Fruit fly (Drosophila melanogaster) whole organism, larva: ENCODE data around the gene CG13239.
A peak's percentile ranks its signal among the peaks of the same experiment; 100 is the strongest.

Experiments
- noc ChIP-seq: fragments of 200-800 bp; sonication (Bioruptor generic); optimal IDR thresholded peaks from 3 replicates; lab custom pipeline; 2019; ENCODE audit warnings: missing biosample characterization, mild to moderate bottlenecking, missing genetic modification characterization, moderate library complexity

CG13239 gene

dm6 chr3L:22860487-22860886 lies at the start of gene CG13239:
CG13239 (plus strand) TSS chr3L:22860787.
- TF ChIP-seq noc (tag; lab: Kevin White, UChicago) = no peak

dm6 chr3L:22820190-22820589 lies 40.4 kb upstream of the CG13239 start:
- TF ChIP-seq noc (tag; lab: Kevin White, UChicago) = no peak

dm6 chr3L:22821377-22821776 lies 39.2 kb upstream of the CG13239 start:
- TF ChIP-seq noc (tag; lab: Kevin White, UChicago) = no peak

dm6 chr3L:22822544-22823175 lies 37.9 kb upstream of the CG13239 start:
- TF ChIP-seq noc (tag; lab: Kevin White, UChicago) = peak; percentile 73

- TF ChIP-seq noc (tag; lab: Kevin White, UChicago) = no peak
These were observed 37.4 kb upstream of the CG13239 start for dm6 chr3L:22823230-22823629.

- peak; percentile 49 for TF ChIP-seq noc (tag; lab: Kevin White, UChicago)
These were observed 35.9 kb upstream of the CG13239 start for dm6 chr3L:22824668-22825192.

- TF ChIP-seq noc (tag; lab: Kevin White, UChicago) = no peak
These were observed 34.4 kb upstream of the CG13239 start for dm6 chr3L:22826236-22826635.

dm6 chr3L:22830132-22830697 lies 30.4 kb upstream of the CG13239 start:
- no peak for TF ChIP-seq noc (tag; lab: Kevin White, UChicago)

- peak; percentile 56 for TF ChIP-seq noc (tag; lab: Kevin White, UChicago)
These were observed 25.2 kb upstream of the CG13239 start, which contains the start of gene jim for dm6 chr3L:22835144-22835964. jim (minus strand) TSS chr3L:22835194.

- no peak for TF ChIP-seq noc (tag; lab: Kevin White, UChicago)
These were observed 23.8 kb upstream of the CG13239 start, which contains the start of the genes CG11226 and CG45428 for dm6 chr3L:22836768-22837167. CG11226 (plus strand) TSS chr3L:22837068. CG45428 (minus strand) TSS chr3L:22837070.

dm6 chr3L:22837651-22838614 lies 22.7 kb upstream of the CG13239 start:
- peak; percentile 74 for TF ChIP-seq noc (tag; lab: Kevin White, UChicago)

dm6 chr3L:22839243-22839642 lies 21.3 kb upstream of the CG13239 start:
- no peak for TF ChIP-seq noc (tag; lab: Kevin White, UChicago)

dm6 chr3L:22839726-22840228 lies 20.8 kb upstream of the CG13239 start:
- no peak for TF ChIP-seq noc (tag; lab: Kevin White, UChicago)

- TF ChIP-seq noc (tag; lab: Kevin White, UChicago) = no peak
These were observed 17.5 kb upstream of the CG13239 start for dm6 chr3L:22843094-22843493.

- TF ChIP-seq noc (tag; lab: Kevin White, UChicago) = no peak
These were observed 12.9 kb upstream of the CG13239 start for dm6 chr3L:22847679-22848118.
